Worm (Caenorhabditis elegans): Measurements from ENCODE around the gene K05F1.10.

The K05F1.10 gene

ce11 chrII:5805303-5805702 is at the start of gene K05F1.10:
Gene K05F1.10, minus strand, starts transcription at chrII:5805473.
- TF ChIP-seq dao-5 (tag; optimal IDR thresholded peaks at IDR 0.05) (no peak), W03F9.2 (tag; optimal IDR thresholded peaks at IDR 0.05) (no peak), him-1 (tag; optimal IDR thresholded peaks at IDR 0.05) (no peak)

- TF ChIP-seq W03F9.2 (tag; optimal IDR thresholded peaks at IDR 0.05) (no peak), him-1 (tag; optimal IDR thresholded peaks at IDR 0.05) (no peak), dao-5 (tag; optimal IDR thresholded peaks at IDR 0.05) (no peak)
Measured at ce11 chrII:5854122-5854521, 48.8 kb upstream of the K05F1.10 start, which contains the start of gene H41C03.1. Gene H41C03.1, plus strand, starts transcription at chrII:5854422.

ce11 chrII:5853261-5853660 is 48.0 kb upstream of the K05F1.10 start:
- TF ChIP-seq dao-5 (tag; optimal IDR thresholded peaks at IDR 0.05) = no peak
- TF ChIP-seq W03F9.2 (tag; optimal IDR thresholded peaks at IDR 0.05) = no peak
- TF ChIP-seq him-1 (tag; optimal IDR thresholded peaks at IDR 0.05) = no peak

ce11 chrII:5852007-5852406 is 46.7 kb upstream of the K05F1.10 start, which contains the start of gene H41C03.2:
Gene H41C03.2, minus strand, starts transcription at chrII:5852107.
- TF ChIP-seq W03F9.2 (tag; optimal IDR thresholded peaks at IDR 0.05) (no peak), dao-5 (tag; optimal IDR thresholded peaks at IDR 0.05) (no peak), him-1 (tag; optimal IDR thresholded peaks at IDR 0.05) (no peak)

DNA sequence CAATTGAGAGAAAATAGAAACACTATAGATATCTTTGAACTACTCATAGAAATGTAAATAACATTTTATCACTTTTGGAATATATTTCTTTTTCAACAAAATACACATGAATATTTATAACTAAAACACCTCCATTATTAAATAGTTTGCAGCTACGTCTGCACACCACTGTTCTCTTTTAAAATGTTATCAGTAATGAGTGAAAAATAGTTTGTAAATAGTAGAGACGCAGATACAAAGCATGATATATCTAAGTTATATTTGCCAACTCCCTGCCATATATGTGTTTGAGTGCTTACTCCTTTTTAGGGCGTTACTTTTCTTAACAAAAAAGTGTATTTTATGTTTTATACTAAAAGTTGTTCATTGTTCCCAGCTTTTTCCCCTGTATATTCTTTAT is 40.9 kb upstream of the K05F1.10 start:
- TF ChIP-seq dao-5 (tag; optimal IDR thresholded peaks at IDR 0.05) (no peak), W03F9.2 (tag; optimal IDR thresholded peaks at IDR 0.05) (no peak), him-1 (tag; optimal IDR thresholded peaks at IDR 0.05) (no peak)

DNA sequence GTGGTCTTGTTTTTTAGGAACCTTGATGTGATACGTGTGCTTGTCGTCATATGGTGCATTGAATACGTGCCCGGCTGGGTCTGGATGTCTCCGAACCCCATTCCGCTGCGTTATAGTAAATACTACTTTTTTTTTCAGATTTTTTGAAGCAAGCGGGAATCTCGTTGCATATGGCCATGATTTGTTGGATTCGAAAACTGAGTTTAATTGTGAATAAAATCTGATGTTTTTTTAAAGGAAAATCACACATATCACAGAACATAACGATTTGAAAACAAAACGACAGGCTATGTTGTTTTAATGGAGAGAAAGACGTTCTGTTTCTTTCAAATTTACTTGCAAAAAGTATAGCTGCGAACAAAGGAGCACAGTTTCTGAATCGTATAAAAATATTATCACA is 40.2 kb upstream of the K05F1.10 start, which contains the start of the genes ZK1248.17 and H41C03.3:
Gene ZK1248.17 (minus strand): TSS at position 101 of the 400 bp plus-strand sequence.
Gene H41C03.3 (plus strand): TSS at position 337 of the 400 bp plus-strand sequence.
- TF ChIP-seq W03F9.2 (tag; optimal IDR thresholded peaks at IDR 0.05) (no peak), him-1 (tag; optimal IDR thresholded peaks at IDR 0.05) (no peak), dao-5 (tag; optimal IDR thresholded peaks at IDR 0.05) (no peak)

DNA sequence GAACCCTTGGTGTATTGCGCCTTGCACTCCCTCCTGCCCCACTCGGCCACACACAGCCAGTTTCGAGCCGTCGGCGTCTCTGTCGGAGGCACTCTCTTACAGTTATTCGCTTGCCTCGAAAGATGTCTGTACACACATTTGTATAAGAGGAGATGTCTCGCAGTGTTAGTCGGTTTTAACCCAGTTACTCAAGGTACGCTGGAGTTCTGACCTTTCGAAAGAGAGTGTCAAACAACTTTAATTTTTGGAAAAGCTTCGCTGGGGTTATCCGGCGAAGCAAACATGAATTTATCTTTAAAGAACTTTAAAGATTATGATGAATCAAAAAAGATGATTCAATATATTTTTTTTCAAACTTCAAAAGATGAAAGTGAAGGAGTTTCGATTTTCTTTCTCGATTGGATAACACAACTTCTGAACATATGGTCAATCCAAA is 39.4 kb upstream of the K05F1.10 start:
- TF ChIP-seq him-1 (tag; optimal IDR thresholded peaks at IDR 0.05) (peak; percentile 99), W03F9.2 (tag; optimal IDR thresholded peaks at IDR 0.05) (peak; percentile 97), dao-5 (tag; optimal IDR thresholded peaks at IDR 0.05) (peak; percentile 92)

ce11 chrII:5841866-5842265 is 36.6 kb upstream of the K05F1.10 start, which contains the start of gene nep-25:
Gene nep-25, plus strand, starts transcription at chrII:5842240.
- TF ChIP-seq him-1 (tag; optimal IDR thresholded peaks at IDR 0.05) = no peak
- TF ChIP-seq dao-5 (tag; optimal IDR thresholded peaks at IDR 0.05) = no peak
- no peak for TF ChIP-seq W03F9.2 (tag; optimal IDR thresholded peaks at IDR 0.05)

ce11 chrII:5841053-5841547 is 35.8 kb upstream of the K05F1.10 start, which contains the start of gene lec-5:
Gene lec-5, minus strand, starts transcription at chrII:5841103.
- TF ChIP-seq dao-5 (tag; optimal IDR thresholded peaks at IDR 0.05) (no peak), him-1 (tag; optimal IDR thresholded peaks at IDR 0.05) (no peak), W03F9.2 (tag; optimal IDR thresholded peaks at IDR 0.05) (no peak)

DNA sequence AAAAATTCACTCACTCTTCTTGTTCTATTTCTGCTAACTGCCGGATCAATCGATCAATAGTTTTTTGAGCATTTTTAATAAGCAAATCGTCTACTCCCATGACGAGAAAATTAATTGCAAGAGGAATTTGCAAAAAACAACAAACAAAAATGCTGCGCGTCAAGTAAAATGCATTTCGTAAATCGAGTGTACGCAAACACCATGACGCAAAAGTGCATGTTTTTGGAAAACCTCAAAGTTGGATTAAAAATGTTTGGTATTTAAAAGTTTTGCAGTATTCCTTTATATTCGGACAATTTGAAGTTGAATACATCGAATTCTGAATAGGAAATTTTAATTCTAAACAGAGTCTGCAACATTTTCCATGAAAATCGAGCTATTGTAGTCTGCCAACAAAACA is 34.0 kb upstream of the K05F1.10 start, which contains the start of gene ZK1248.19:
Gene ZK1248.19 (minus strand): TSS at position 188 of the 400 bp plus-strand sequence.
- TF ChIP-seq dao-5 (tag; optimal IDR thresholded peaks at IDR 0.05) = no peak
- TF ChIP-seq W03F9.2 (tag; optimal IDR thresholded peaks at IDR 0.05) = peak; percentile 38

- no peak for TF ChIP-seq dao-5 (tag; optimal IDR thresholded peaks at IDR 0.05)
- TF ChIP-seq him-1 (tag; optimal IDR thresholded peaks at IDR 0.05) = no peak
- TF ChIP-seq W03F9.2 (tag; optimal IDR thresholded peaks at IDR 0.05) = no peak
Measured at ce11 chrII:5838453-5838852, 33.2 kb upstream of the K05F1.10 start, which contains the start of gene ZK1248.15. Gene ZK1248.15, minus strand, starts transcription at chrII:5838553.

DNA sequence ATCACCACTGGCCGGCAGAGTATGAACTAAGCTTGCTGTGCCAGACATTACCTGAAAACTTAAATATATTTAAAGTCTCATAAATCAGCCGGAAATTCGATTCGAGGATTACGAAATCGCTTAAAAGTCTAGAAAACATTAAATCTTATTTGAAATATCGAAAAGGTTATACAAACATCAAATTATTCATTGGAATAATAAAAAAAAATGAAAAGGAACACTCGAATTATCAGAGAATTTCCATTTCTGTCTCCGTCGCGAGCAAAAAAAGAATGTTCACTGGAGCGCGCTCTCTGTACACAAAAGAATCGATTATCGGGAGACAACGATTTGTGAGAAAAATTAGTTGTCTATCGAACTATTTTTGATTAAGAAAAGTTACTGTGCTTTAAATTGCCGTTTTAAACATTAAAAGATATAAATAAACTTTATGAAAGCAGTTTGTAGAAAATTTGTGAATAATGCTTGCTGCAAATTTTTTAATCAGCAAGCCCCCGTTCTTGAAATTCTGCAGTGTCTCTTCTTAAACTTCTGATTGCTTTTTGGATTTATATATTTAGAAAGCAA is 31.0 kb upstream of the K05F1.10 start, which contains the start of gene fzo-1:
Gene fzo-1 (minus strand): TSS at position 51 of the 567 bp plus-strand sequence.
- TF ChIP-seq dao-5 (tag; optimal IDR thresholded peaks at IDR 0.05) (no peak), W03F9.2 (tag; optimal IDR thresholded peaks at IDR 0.05) (peak; percentile 34)

ce11 chrII:5835146-5835545 is 29.9 kb upstream of the K05F1.10 start:
- TF ChIP-seq W03F9.2 (tag; optimal IDR thresholded peaks at IDR 0.05) = no peak
- TF ChIP-seq him-1 (tag; optimal IDR thresholded peaks at IDR 0.05) = no peak
- TF ChIP-seq dao-5 (tag; optimal IDR thresholded peaks at IDR 0.05) = no peak

ce11 chrII:5833136-5833535 is 27.9 kb upstream of the K05F1.10 start, which contains the start of gene gtap-1:
Gene gtap-1, minus strand, starts transcription at chrII:5833236.
- TF ChIP-seq him-1 (tag; optimal IDR thresholded peaks at IDR 0.05) = no peak
- no peak for TF ChIP-seq dao-5 (tag; optimal IDR thresholded peaks at IDR 0.05)
- TF ChIP-seq W03F9.2 (tag; optimal IDR thresholded peaks at IDR 0.05) = no peak
